Fruit fly (Drosophila melanogaster) whole organism, embryonic: ENCODE results near the gene Pgant8.

Source experiments
- Adf1 ChIP-seq: fragments of 200-800 bp; sonication (Bioruptor generic); IDR thresholded peaks from 2 replicates; pipeline ENCODE4 v1.3.6; 2022; ENCODE audit warnings: missing biosample characterization, missing genetic modification characterization
- CG10267 ChIP-seq: fragments of 200-800 bp; sonication (Bioruptor generic); optimal IDR thresholded peaks from 2 replicates; lab custom pipeline; 2018; ENCODE audit warnings: missing biosample characterization, mild to moderate bottlenecking, missing genetic modification characterization, moderate library complexity
- CG10979 ChIP-seq: fragments of 200-800 bp; sonication (Bioruptor generic); optimal IDR thresholded peaks from 2 replicates; lab custom pipeline; 2018; ENCODE audit warnings: missing biosample characterization, mild to moderate bottlenecking, missing genetic modification characterization, moderate library complexity
- CG11093 ChIP-seq: fragments of 200-800 bp; sonication (Bioruptor generic); IDR thresholded peaks from 3 replicates; pipeline ENCODE4 v1.3.6; 2022; ENCODE audit warnings: missing biosample characterization, missing genetic modification characterization
- CG11247 ChIP-seq: fragments of 200-800 bp; sonication (Bioruptor generic); IDR thresholded peaks from 2 replicates; pipeline ENCODE4 v1.3.6; 2022; ENCODE audit warnings: missing biosample characterization, missing genetic modification characterization
- CG11560 ChIP-seq: fragments of 200-800 bp; sonication (Bioruptor generic); IDR thresholded peaks from 3 replicates; pipeline ENCODE4 v1.3.6; 2022; ENCODE audit warnings: missing biosample characterization, missing genetic modification characterization
- CG13296 ChIP-seq: fragments of 200-800 bp; sonication (Bioruptor generic); optimal IDR thresholded peaks from 3 replicates; lab custom pipeline; 2018; ENCODE audit warnings: missing biosample characterization, mild to moderate bottlenecking, missing genetic modification characterization
- CG13624 ChIP-seq: fragments of 200-800 bp; sonication (Bioruptor generic); optimal IDR thresholded peaks from 2 replicates; lab custom pipeline; 2016; ENCODE audit warnings: missing biosample characterization, missing genetic modification characterization
- CG15073 ChIP-seq: fragments of 200-800 bp; sonication (Bioruptor generic); optimal IDR thresholded peaks from 2 replicates; lab custom pipeline; 2016; ENCODE audit warnings: missing biosample characterization, missing genetic modification characterization
- CG15269 ChIP-seq: fragments of 200-800 bp; sonication (Bioruptor generic); optimal IDR thresholded peaks from 2 replicates; lab custom pipeline; 2018; ENCODE audit warnings: missing biosample characterization, mild to moderate bottlenecking, missing genetic modification characterization, moderate library complexity
- CG17328 ChIP-seq: fragments of 200-800 bp; sonication (Bioruptor generic); IDR thresholded peaks from 2 replicates; pipeline ENCODE4 v1.3.6; 2022; ENCODE audit warnings: missing biosample characterization, missing genetic modification characterization
- CG17359 ChIP-seq: fragments of 200-800 bp; sonication (Bioruptor generic); optimal IDR thresholded peaks from 3 replicates; lab custom pipeline; 2018; ENCODE audit warnings: missing biosample characterization, mild to moderate bottlenecking, missing genetic modification characterization, moderate library complexity
- CG17385 ChIP-seq: fragments of 200-800 bp; sonication (Bioruptor generic); optimal IDR thresholded peaks from 3 replicates; lab custom pipeline; 2018; ENCODE audit warnings: missing biosample characterization, mild to moderate bottlenecking, missing genetic modification characterization
- CG1832 ChIP-seq: fragments of 200-800 bp; sonication (Bioruptor generic); optimal IDR thresholded peaks from 2 replicates; lab custom pipeline; 2017; ENCODE audit warnings: missing biosample characterization, mild to moderate bottlenecking, missing genetic modification characterization, inconsistent platforms
- CG18619 ChIP-seq: fragments of 200-800 bp; sonication (Bioruptor generic); optimal IDR thresholded peaks from 3 replicates; lab custom pipeline; 2017; ENCODE audit warnings: missing biosample characterization, mild to moderate bottlenecking, missing genetic modification characterization
- CG2129 ChIP-seq: fragments of 200-800 bp; sonication (Bioruptor generic); IDR thresholded peaks from 2 replicates; pipeline ENCODE4 v1.3.6; 2022; ENCODE audit warnings: missing biosample characterization, missing genetic modification characterization; ENCODE audit not compliant: partially characterized antibody
- CG30403 ChIP-seq: fragments of 200-800 bp; sonication (Bioruptor generic); optimal IDR thresholded peaks from 3 replicates; lab custom pipeline; 2016; ENCODE audit warnings: missing biosample characterization, missing genetic modification characterization
- CG30431 ChIP-seq: fragments of 200-800 bp; sonication (Bioruptor generic); optimal IDR thresholded peaks from 2 replicates; lab custom pipeline; 2017; ENCODE audit warnings: missing biosample characterization, missing genetic modification characterization
- CG3163 ChIP-seq: fragments of 200-800 bp; sonication (Bioruptor generic); optimal IDR thresholded peaks from 3 replicates; lab custom pipeline; 2016; ENCODE audit warnings: missing biosample characterization, missing genetic modification characterization
- CG4730 ChIP-seq: fragments of 200-800 bp; sonication (Bioruptor generic); IDR thresholded peaks from 2 replicates; pipeline ENCODE4 v1.3.6; 2022; ENCODE audit warnings: missing biosample characterization, missing genetic modification characterization
- CG4820 ChIP-seq: fragments of 200-800 bp; sonication (Bioruptor generic); optimal IDR thresholded peaks from 3 replicates; lab custom pipeline; 2016; ENCODE audit warnings: missing biosample characterization, missing genetic modification characterization
- CG6254 ChIP-seq: fragments of 200-800 bp; sonication (Bioruptor generic); optimal IDR thresholded peaks from 3 replicates; lab custom pipeline; 2017; ENCODE audit warnings: mild to moderate bottlenecking, missing biosample characterization, missing genetic modification reagents, missing genetic modification characterization
- CG7745 ChIP-seq: fragments of 200-800 bp; sonication (Bioruptor generic); optimal IDR thresholded peaks from 2 replicates; lab custom pipeline; 2018; ENCODE audit warnings: missing biosample characterization, mild to moderate bottlenecking, missing genetic modification characterization, moderate library complexity
- CTCF ChIP-seq: fragments of 200-800 bp; sonication (Bioruptor generic); optimal IDR thresholded peaks from 2 replicates; lab custom pipeline; 2017; ENCODE audit warnings: missing biosample characterization, mild to moderate bottlenecking, missing genetic modification characterization, moderate library complexity
- Dbx ChIP-seq: fragments of 200-800 bp; sonication (Bioruptor generic); IDR thresholded peaks from 3 replicates; pipeline ENCODE4 v1.3.6; 2022; ENCODE audit warnings: missing biosample characterization, missing genetic modification characterization
- Dll ChIP-seq: fragments of 200-800 bp; sonication (Bioruptor generic); IDR thresholded peaks from 4 replicates; pipeline ENCODE4 v1.3.6; 2022; ENCODE audit warnings: missing biosample characterization, missing genetic modification characterization; ENCODE audit not compliant: partially characterized antibody
- Ets65A ChIP-seq: fragments of 200-800 bp; sonication (Bioruptor generic); peaks from one replicate; lab custom pipeline; 2016; ENCODE audit warnings: missing biosample characterization, missing genetic modification characterization
- Gug ChIP-seq: fragments of 200-800 bp; sonication (Bioruptor generic); IDR thresholded peaks from 4 replicates; pipeline ENCODE4 v1.3.6; 2022; ENCODE audit warnings: missing biosample characterization, missing genetic modification characterization
- HHEX ChIP-seq: fragments of 200-800 bp; sonication (Bioruptor generic); optimal IDR thresholded peaks from 3 replicates; lab custom pipeline; 2017; ENCODE audit warnings: missing biosample characterization, mild to moderate bottlenecking, missing genetic modification characterization, missing genetic modification reagents
- HLH3B ChIP-seq: fragments of 200-800 bp; sonication (Bioruptor generic); IDR thresholded peaks from 2 replicates; pipeline ENCODE4 v1.3.6; 2022; ENCODE audit warnings: missing biosample characterization, missing genetic modification characterization
- HmgZ ChIP-seq: fragments of 200-800 bp; sonication (Bioruptor generic); optimal IDR thresholded peaks from 2 replicates; lab custom pipeline; 2018; ENCODE audit warnings: missing biosample characterization, mild to moderate bottlenecking, missing genetic modification characterization
- Lhr ChIP-seq: fragments of 200-800 bp; sonication (Bioruptor generic); optimal IDR thresholded peaks from 3 replicates; lab custom pipeline; 2017; ENCODE audit warnings: mild to moderate bottlenecking, missing biosample characterization, missing genetic modification reagents, missing genetic modification characterization
- NFAT ChIP-seq: fragments of 200-800 bp; sonication (Bioruptor generic); IDR thresholded peaks from 2 replicates; pipeline ENCODE4 v1.3.6; 2022; ENCODE audit warnings: missing biosample characterization, missing genetic modification characterization
- Ssrp ChIP-seq: fragments of 200-800 bp; sonication (Bioruptor generic); optimal IDR thresholded peaks from 2 replicates; lab custom pipeline; 2018; ENCODE audit warnings: missing biosample characterization, mild to moderate bottlenecking, missing genetic modification characterization, moderate library complexity
- Trl ChIP-seq, 3 experiments: fragments of >200 bp in 2 of 3; fragments of 200-800 bp in 1 of 3; sonication (Bioruptor generic) in 1 of 3; optimal IDR thresholded peaks; 2 replicates in 1 of 3; 3 replicates in 2 of 3; lab custom pipeline; 2016 to 2017; ENCODE audit warnings: missing biosample characterization in 1 of 3, missing genetic modification characterization in 1 of 3
- Xrp1 ChIP-seq: fragments of 200-800 bp; sonication (Bioruptor generic); IDR thresholded peaks from 2 replicates; pipeline ENCODE4 v1.3.6; 2022; ENCODE audit warnings: missing biosample characterization, missing genetic modification characterization
- bcd ChIP-seq: fragments of 200-800 bp; sonication (Bioruptor generic); optimal IDR thresholded peaks from 2 replicates; lab custom pipeline; 2017; ENCODE audit warnings: missing biosample characterization, mild to moderate bottlenecking, missing genetic modification characterization
- br ChIP-seq: fragments of >200 bp; optimal IDR thresholded peaks from 2 replicates; lab custom pipeline; 2017
- cato ChIP-seq: fragments of 200-800 bp; sonication (Bioruptor generic); optimal IDR thresholded peaks from 2 replicates; lab custom pipeline; 2016; ENCODE audit warnings: missing biosample characterization, missing genetic modification characterization, borderline replicate concordance
- ci ChIP-seq: fragments of 200-800 bp; sonication (Bioruptor generic); IDR thresholded peaks from 3 replicates; pipeline ENCODE4 v1.3.6; 2022; ENCODE audit warnings: missing biosample characterization, missing genetic modification characterization
- dati ChIP-seq: fragments of 200-800 bp; sonication (Bioruptor generic); IDR thresholded peaks from 2 replicates; pipeline ENCODE4 v1.3.6; 2022; ENCODE audit warnings: missing biosample characterization, missing genetic modification characterization
- dpn ChIP-seq, 2 experiments: fragments of 200-800 bp; sonication (Bioruptor generic); optimal IDR thresholded peaks; 3 replicates each; lab custom pipeline; 2016; ENCODE audit warnings: missing biosample characterization in 2 of 2, missing genetic modification characterization in 2 of 2
- en ChIP-seq: fragments of 200-800 bp; sonication (Bioruptor generic); optimal IDR thresholded peaks from 2 replicates; lab custom pipeline; 2016; ENCODE audit warnings: missing biosample characterization, missing genetic modification characterization
- fd96Cb ChIP-seq: fragments of 200-800 bp; sonication (Bioruptor generic); optimal IDR thresholded peaks from 2 replicates; lab custom pipeline; 2018; ENCODE audit warnings: missing biosample characterization, mild to moderate bottlenecking, missing genetic modification characterization, moderate library complexity
- knrl ChIP-seq: fragments of 200-800 bp; sonication (Bioruptor generic); IDR thresholded peaks from 3 replicates; pipeline ENCODE4 v1.3.6; 2022; ENCODE audit warnings: missing biosample characterization, missing genetic modification characterization; ENCODE audit not compliant: partially characterized antibody
- nerfin-1 ChIP-seq: fragments of 200-800 bp; sonication (Bioruptor generic); optimal IDR thresholded peaks from 3 replicates; lab custom pipeline; 2019; ENCODE audit warnings: missing biosample characterization, mild to moderate bottlenecking, missing genetic modification characterization, moderate library complexity
- p53 ChIP-seq: fragments of 200-800 bp; sonication (Bioruptor generic); optimal IDR thresholded peaks from 2 replicates; lab custom pipeline; 2016; ENCODE audit warnings: missing biosample characterization, missing genetic modification characterization
- pb ChIP-seq: fragments of 200-800 bp; sonication (Bioruptor generic); optimal IDR thresholded peaks from 3 replicates; lab custom pipeline; 2016; ENCODE audit warnings: missing biosample characterization, missing genetic modification characterization
- phol ChIP-seq: fragments of 200-800 bp; sonication (Bioruptor generic); optimal IDR thresholded peaks from 3 replicates; lab custom pipeline; 2018; ENCODE audit warnings: missing biosample characterization, mild to moderate bottlenecking, missing genetic modification characterization, moderate library complexity
- psq ChIP-seq: fragments of 200-800 bp; sonication (Bioruptor generic); optimal IDR thresholded peaks from 2 replicates; lab custom pipeline; 2017; ENCODE audit warnings: missing biosample characterization, missing genetic modification characterization
- ro ChIP-seq: fragments of 200-800 bp; sonication (Bioruptor generic); IDR thresholded peaks from 2 replicates; pipeline ENCODE4 v1.3.6; 2022; ENCODE audit warnings: missing biosample characterization, missing genetic modification characterization
- vvl ChIP-seq: fragments of 200-800 bp; sonication (Bioruptor generic); IDR thresholded peaks from 2 replicates; pipeline ENCODE4 v1.3.6; 2022; ENCODE audit warnings: missing biosample characterization, missing genetic modification characterization
- wdn ChIP-seq: fragments of 200-800 bp; sonication (Bioruptor generic); IDR thresholded peaks from 2 replicates; pipeline ENCODE4 v1.3.6; 2022; ENCODE audit warnings: missing biosample characterization, missing genetic modification characterization
- zfh2 ChIP-seq: fragments of 200-800 bp; sonication (Bioruptor generic); optimal IDR thresholded peaks from 2 replicates; lab custom pipeline; 2016; ENCODE audit warnings: missing biosample characterization, missing genetic modification characterization

The Pgant8 gene

dm6 chr3L:15677662-15678061 lies 6.0 kb upstream of the Pgant8 start (continued):
- TF ChIP-seq wdn (GFP tag; lab: Robert Waterston, UW) = no peak
- TF ChIP-seq bcd = no peak
- TF ChIP-seq Dbx (GFP tag; lab: Robert Waterston, UW) = no peak
- TF ChIP-seq CG13296 (GFP tag; lab: Kevin White, UChicago) = no peak
- TF ChIP-seq vvl (GFP tag; lab: Robert Waterston, UW) = no peak
- TF ChIP-seq CG18619 (GFP tag; lab: Kevin White, UChicago) = no peak
- TF ChIP-seq CG11093 = no peak
- no peak for TF ChIP-seq HLH3B
- no peak for TF ChIP-seq CG11560 (tag; lab: Robert Waterston, UW)
- TF ChIP-seq CG1832 (GFP tag; lab: Kevin White, UChicago) = no peak
- TF ChIP-seq Xrp1 (GFP tag; lab: Robert Waterston, UW) = 0 out of 2 replicates have a peak, but pooled peaks have one; percentile 21
- no peak for TF ChIP-seq Gug (GFP tag; lab: Robert Waterston, UW)
- TF ChIP-seq p53 (GFP tag; lab: Kevin White, UChicago) = no peak
- no peak for TF ChIP-seq CG17385 (GFP tag; lab: Kevin White, UChicago)
- peak; percentile 25 for TF ChIP-seq CG10979 (tag; lab: Kevin White, UChicago)
- no peak for TF ChIP-seq CG10267 (tag; lab: Kevin White, UChicago)
- no peak for TF ChIP-seq CG13624 (GFP tag; lab: Kevin White, UChicago)
- peak; percentile 7 for TF ChIP-seq CG4820 (GFP tag; lab: Kevin White, UChicago)
- TF ChIP-seq CG30403 (GFP tag; lab: Kevin White, UChicago) = no peak
- TF ChIP-seq CG3163 (GFP tag; lab: Kevin White, UChicago) = no peak
- no peak for TF ChIP-seq CG6254 (GFP tag; lab: Kevin White, UChicago)
- no peak for TF ChIP-seq CG4730 (GFP tag; lab: Robert Waterston, UW)
- no peak for TF ChIP-seq CG17328 (GFP tag; lab: Robert Waterston, UW)
- no peak for TF ChIP-seq CTCF (GFP tag; lab: Kevin White, UChicago)
- TF ChIP-seq NFAT = no peak
- no peak for TF ChIP-seq CG15073 (GFP tag; lab: Kevin White, UChicago)
- no peak for TF ChIP-seq CG30431 (GFP tag; lab: Kevin White, UChicago)
- no peak for TF ChIP-seq dpn (GFP tag; optimal IDR thresholded peaks at IDR 0.05; lab: Kevin White, UChicago)
- peak; percentile 22 for TF ChIP-seq Ssrp
- TF ChIP-seq CG17359 (tag; lab: Kevin White, UChicago) = peak; percentile 30
- TF ChIP-seq CG11247 (GFP tag; lab: Robert Waterston, UW) = no peak
- no peak for TF ChIP-seq cato (GFP tag; lab: Kevin White, UChicago)
- TF ChIP-seq Trl (optimal IDR thresholded peaks at IDR 0.05; lab: Kevin White, UChicago) = no peak
- TF ChIP-seq Trl (GFP tag; optimal IDR thresholded peaks at IDR 0.05; lab: Kevin White, UChicago) = no peak
- no peak for TF ChIP-seq zfh2
- peak; percentile 18 for TF ChIP-seq phol
- TF ChIP-seq fd96Cb = no peak

- no peak for TF ChIP-seq br (lab: Kevin White, UChicago)
- TF ChIP-seq dati (GFP tag; lab: Robert Waterston, UW) = no peak
- 0 out of 4 replicates have a peak, but pooled peaks have one; percentile 33 for TF ChIP-seq Dll (GFP tag; lab: Robert Waterston, UW)
- TF ChIP-seq CG15269 (tag; lab: Kevin White, UChicago) = no peak
- no peak for TF ChIP-seq Adf1 (GFP tag; lab: Robert Waterston, UW)
- no peak for TF ChIP-seq ro (GFP tag; lab: Robert Waterston, UW)
- peak; percentile 100 for TF ChIP-seq nerfin-1
- no peak for TF ChIP-seq HmgZ
- TF ChIP-seq CG7745 (tag; lab: Kevin White, UChicago) = no peak
- no peak for TF ChIP-seq CG2129 (GFP tag; lab: Robert Waterston, UW)
- TF ChIP-seq Lhr (GFP tag; lab: Kevin White, UChicago) = no peak
- TF ChIP-seq NFAT = no peak
- no peak for TF ChIP-seq pb (GFP tag; lab: Kevin White, UChicago)
- no peak; the same call in 2 of the 3 replicates for TF ChIP-seq knrl (GFP tag; lab: Robert Waterston, UW)
- no peak for TF ChIP-seq HHEX (GFP tag; lab: Kevin White, UChicago)
- TF ChIP-seq en (GFP tag; lab: Kevin White, UChicago) = no peak
- TF ChIP-seq Ets65A = peak; percentile 40
- no peak for TF ChIP-seq ci
- no peak for TF ChIP-seq psq (GFP tag; lab: Kevin White, UChicago)
These were observed 5.4 kb upstream of the Pgant8 start for dm6 chr3L:15678284-15678683.
